Worm (Caenorhabditis elegans): ENCODE measurements around the gene ZC239.17.

The ZC239.17 gene

ce11 chrII:3262504-3262903 is 36.8 kb upstream of the ZC239.17 start, which contains the start of gene F02E11.2:
TSS of gene F02E11.2 (plus strand) at chrII:3262804.
- TF ChIP-seq elt-1 (tag; optimal IDR thresholded peaks at IDR 0.05) (no peak), nhr-25 (tag; optimal IDR thresholded peaks at IDR 0.05) (no peak), ZK546.5 (tag; optimal IDR thresholded peaks at IDR 0.05) (no peak), lin-15B (tag; optimal IDR thresholded peaks at IDR 0.05) (no peak), jun-1 (tag; optimal IDR thresholded peaks at IDR 0.05) (no peak), egl-5 (tag; optimal IDR thresholded peaks at IDR 0.05) (no peak), unc-62 (GFP tag; optimal IDR thresholded peaks at IDR 0.05) (no peak), ztf-4 (tag; optimal IDR thresholded peaks at IDR 0.05) (no peak), hmg-11 (tag; optimal IDR thresholded peaks at IDR 0.05) (no peak), snpc-4 (tag; optimal IDR thresholded peaks at IDR 0.05) (no peak), fkh-2 (tag; optimal IDR thresholded peaks at IDR 0.05) (no peak), tbx-2 (tag; optimal IDR thresholded peaks at IDR 0.05) (no peak)

ce11 chrII:3259254-3259653 is 33.6 kb upstream of the ZC239.17 start, which contains the start of gene gcy-19:
TSS of gene gcy-19 (minus strand) at chrII:3259354.
- no peak for TF ChIP-seq fos-1 (tag; optimal IDR thresholded peaks at IDR 0.05)
- no peak for TF ChIP-seq pqm-1 (tag; optimal IDR thresholded peaks at IDR 0.05)
- no peak for TF ChIP-seq daf-12 (tag; optimal IDR thresholded peaks at IDR 0.05)
- TF ChIP-seq nhr-76 (tag; optimal IDR thresholded peaks at IDR 0.05) = no peak
- TF ChIP-seq nhr-11 (tag; optimal IDR thresholded peaks at IDR 0.05) = no peak
- TF ChIP-seq ceh-28 (tag; optimal IDR thresholded peaks at IDR 0.05) = no peak
- TF ChIP-seq egl-27 (tag; optimal IDR thresholded peaks at IDR 0.05) = no peak
- no peak for TF ChIP-seq lin-39 (tag; optimal IDR thresholded peaks at IDR 0.05)
- TF ChIP-seq zag-1 (tag; optimal IDR thresholded peaks at IDR 0.05) = no peak
- TF ChIP-seq ztf-4 (tag; optimal IDR thresholded peaks at IDR 0.05) = no peak
- no peak for TF ChIP-seq sea-2 (GFP tag; optimal IDR thresholded peaks at IDR 0.05)
- TF ChIP-seq tbx-2 (tag; optimal IDR thresholded peaks at IDR 0.05) = no peak
- TF ChIP-seq nhr-12 (tag; optimal IDR thresholded peaks at IDR 0.05) = no peak
- TF ChIP-seq nhr-25 (tag; optimal IDR thresholded peaks at IDR 0.05) = no peak
- no peak for TF ChIP-seq snpc-4 (tag; optimal IDR thresholded peaks at IDR 0.05)
- TF ChIP-seq unc-62 (GFP tag; optimal IDR thresholded peaks at IDR 0.05) = no peak
- no peak for TF ChIP-seq nhr-43 (tag; optimal IDR thresholded peaks at IDR 0.05; ENCODE audit: poor library complexity, severe bottlenecking)
- TF ChIP-seq ZK546.5 (tag; optimal IDR thresholded peaks at IDR 0.05) = no peak

ce11 chrII:3251782-3252181 is 26.1 kb upstream of the ZC239.17 start:
- TF ChIP-seq ZK546.5 (tag; optimal IDR thresholded peaks at IDR 0.05) (no peak), ceh-28 (tag; optimal IDR thresholded peaks at IDR 0.05) (no peak), nhr-43 (tag; optimal IDR thresholded peaks at IDR 0.05; ENCODE audit: poor library complexity, severe bottlenecking) (no peak), lin-39 (tag; optimal IDR thresholded peaks at IDR 0.05) (no peak), nfya-1 (tag; optimal IDR thresholded peaks at IDR 0.05; ENCODE audit: insufficient read depth) (no peak), zag-1 (tag; optimal IDR thresholded peaks at IDR 0.05) (no peak), hmg-11 (tag; optimal IDR thresholded peaks at IDR 0.05) (no peak), pha-4 (tag; optimal IDR thresholded peaks at IDR 0.05) (no peak), egl-27 (tag; optimal IDR thresholded peaks at IDR 0.05) (no peak), fkh-10 (GFP tag; optimal IDR thresholded peaks at IDR 0.05) (no peak), eor-1 (tag; optimal IDR thresholded peaks at IDR 0.05) (no peak)

ce11 chrII:3250195-3250594 is 24.5 kb upstream of the ZC239.17 start:
- TF ChIP-seq elt-1 (tag; optimal IDR thresholded peaks at IDR 0.05) = no peak
- no peak for TF ChIP-seq mml-1 (tag; optimal IDR thresholded peaks at IDR 0.05)
- TF ChIP-seq snpc-4 (tag; optimal IDR thresholded peaks at IDR 0.05) = no peak
- TF ChIP-seq ztf-11 (tag; optimal IDR thresholded peaks at IDR 0.05) = no peak
- TF ChIP-seq elt-2 (tag; optimal IDR thresholded peaks at IDR 0.05) = no peak
- TF ChIP-seq nhr-76 (tag; optimal IDR thresholded peaks at IDR 0.05) = no peak

ce11 chrII:3249406-3249805 is 23.7 kb upstream of the ZC239.17 start, which contains the start of gene clec-124:
TSS of gene clec-124 (plus strand) at chrII:3249706.
- TF ChIP-seq aly-2 (tag; optimal IDR thresholded peaks at IDR 0.05) = no peak
- no peak for TF ChIP-seq elt-2 (tag; optimal IDR thresholded peaks at IDR 0.05)
- TF ChIP-seq sea-2 (GFP tag; optimal IDR thresholded peaks at IDR 0.05) = no peak
- no peak for TF ChIP-seq ceh-16 (tag; optimal IDR thresholded peaks at IDR 0.05)
- TF ChIP-seq egl-27 (tag; optimal IDR thresholded peaks at IDR 0.05) = no peak
- TF ChIP-seq pqm-1 (tag; optimal IDR thresholded peaks at IDR 0.05) = no peak
- no peak for TF ChIP-seq fos-1 (tag; optimal IDR thresholded peaks at IDR 0.05)
- no peak for TF ChIP-seq ceh-28 (tag; optimal IDR thresholded peaks at IDR 0.05)
- no peak for TF ChIP-seq elt-3 (tag; optimal IDR thresholded peaks at IDR 0.05)
- TF ChIP-seq nhr-12 (tag; optimal IDR thresholded peaks at IDR 0.05) = no peak
- TF ChIP-seq nhr-25 (tag; optimal IDR thresholded peaks at IDR 0.05) = no peak
- TF ChIP-seq unc-62 (GFP tag; optimal IDR thresholded peaks at IDR 0.05) = no peak
- TF ChIP-seq lsy-12 (tag; optimal IDR thresholded peaks at IDR 0.05) = no peak
- no peak for TF ChIP-seq ztf-11 (tag; optimal IDR thresholded peaks at IDR 0.05)
- TF ChIP-seq skn-1 (tag; optimal IDR thresholded peaks at IDR 0.05) = no peak
- no peak for TF ChIP-seq nhr-77 (tag; optimal IDR thresholded peaks at IDR 0.05)
- TF ChIP-seq nhr-28 (tag; optimal IDR thresholded peaks at IDR 0.05) = no peak
- TF ChIP-seq tbx-2 (tag; optimal IDR thresholded peaks at IDR 0.05) = no peak
- no peak for TF ChIP-seq jun-1 (tag; optimal IDR thresholded peaks at IDR 0.05)
- no peak for TF ChIP-seq nfya-1 (tag; optimal IDR thresholded peaks at IDR 0.05; ENCODE audit: insufficient read depth)
